Fruit fly (Drosophila melanogaster) whole organism, prepupa: ENCODE results near the gene TwdlL.

Source experiments
- CG32006 ChIP-seq: fragments of 200-800 bp; sonication (Bioruptor generic); optimal IDR thresholded peaks from 3 replicates; lab custom pipeline; 2017; ENCODE audit warnings: missing biosample characterization, mild to moderate bottlenecking, missing genetic modification characterization
- CG6808 ChIP-seq: fragments of 200-800 bp; sonication (Bioruptor generic); optimal IDR thresholded peaks from 3 replicates; lab custom pipeline; 2017; ENCODE audit warnings: missing biosample characterization, missing genetic modification characterization, mild to moderate bottlenecking, moderate library complexity, missing genetic modification reagents
- Lpt ChIP-seq: fragments of 200-800 bp; sonication (Bioruptor generic); optimal IDR thresholded peaks from 3 replicates; lab custom pipeline; 2016; ENCODE audit warnings: missing biosample characterization, missing genetic modification characterization

DNA sequence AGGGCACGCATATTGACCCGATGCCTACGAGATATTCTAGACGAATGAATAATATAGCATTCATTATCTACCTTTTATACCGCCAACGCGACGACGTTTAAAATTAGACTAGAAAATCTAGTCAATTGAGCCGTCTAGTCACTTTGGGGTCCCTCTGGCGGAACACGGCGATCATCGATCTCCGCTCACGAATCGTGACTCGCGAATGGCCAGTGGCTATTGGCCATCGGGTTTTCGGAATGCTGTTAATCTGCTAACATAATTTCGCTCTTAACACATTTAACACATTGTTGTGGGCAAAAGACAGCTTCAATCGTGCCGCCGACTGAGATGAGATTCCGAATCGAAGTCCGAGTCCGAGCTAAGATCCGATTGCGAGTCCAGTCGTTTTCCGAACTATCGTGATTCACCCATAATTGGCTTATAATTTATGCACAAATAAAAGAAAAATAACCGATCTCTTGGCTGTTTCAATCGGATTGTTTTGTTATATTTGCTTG, 4.1 kb downstream of the TwdlL start, which contains the start of gene TwdlP:
- TF ChIP-seq CG6808 (GFP tag; lab: Kevin White, UChicago) (no peak), CG32006 (GFP tag; lab: Kevin White, UChicago) (no peak), Lpt (GFP tag; lab: Kevin White, UChicago) (no peak)
